Worm (Caenorhabditis elegans) whole organism, young adult: ENCODE measurements around the gene F19B6.3.
A peak's percentile ranks its signal among the peaks of the same experiment; 100 is the strongest.

Experiments used
- C06A6.2 ChIP-seq: fragments of 200-800 bp; sonication (Bioruptor generic); conservative IDR thresholded peaks from 2 replicates; pipeline ENCODE4 v1.3.6; 2022; ENCODE audit warnings: missing genetic modification characterization, missing compliant biosample characterization
- F39B2.1 ChIP-seq: fragments of 200-800 bp; sonication (Bioruptor generic); IDR thresholded peaks from 2 replicates; pipeline ENCODE4 v1.3.6; 2022; ENCODE audit warnings: missing genetic modification reagents, missing genetic modification characterization, missing compliant biosample characterization
- Y79H2A.3 ChIP-seq: fragments of 200-800 bp; sonication (Bioruptor generic); conservative IDR thresholded peaks from 2 replicates; pipeline ENCODE4 v1.3.6; 2022; ENCODE audit warnings: missing genetic modification reagents, missing genetic modification characterization, missing compliant biosample characterization
- akir-1 ChIP-seq: fragments of 200-800 bp; sonication (Bioruptor generic); optimal IDR thresholded peaks from 2 replicates; lab custom pipeline; 2018; ENCODE audit warnings: mild to moderate bottlenecking, missing genetic modification characterization, moderate library complexity, missing compliant biosample characterization
- cebp-1 ChIP-seq, 2 experiments: fragments of 200-800 bp in 1 of 2; sonication (Bioruptor generic) in 1 of 2; sonication (generic microtip) in 1 of 2; IDR thresholded peaks in 1 of 2; optimal IDR thresholded peaks in 1 of 2; 2 replicates each; pipeline versions ENCODE4 v1.3.6 to Lab custom; 2017 to 2022; ENCODE audit warnings: missing compliant biosample characterization in 2 of 2, missing genetic modification characterization in 2 of 2, mild to moderate bottlenecking in 1 of 2, missing genetic modification reagents in 1 of 2, moderate library complexity in 1 of 2
- cebp-2 ChIP-seq: fragments of 200-800 bp; sonication (Bioruptor generic); IDR thresholded peaks from 2 replicates; pipeline ENCODE4 v1.3.6; 2022; ENCODE audit warnings: missing genetic modification characterization, missing compliant biosample characterization
- ceh-58 ChIP-seq: fragments of 200-800 bp; sonication (Bioruptor generic); IDR thresholded peaks from 2 replicates; pipeline ENCODE4 v1.3.6; 2022; ENCODE audit warnings: missing genetic modification characterization, missing compliant biosample characterization
- chd-7 ChIP-seq: sonication (generic microtip); optimal IDR thresholded peaks from 2 replicates; lab custom pipeline; 2016; ENCODE audit warnings: mild to moderate bottlenecking, missing genetic modification characterization, moderate library complexity, missing compliant biosample characterization
- dox-1 ChIP-seq: fragments of 200-800 bp; sonication (Bioruptor generic); IDR thresholded peaks from 2 replicates; pipeline ENCODE4 v1.3.6; 2022; ENCODE audit warnings: missing genetic modification reagents, missing genetic modification characterization, missing compliant biosample characterization
- egrh-3 ChIP-seq: fragments of 200-800 bp; sonication (Bioruptor generic); IDR thresholded peaks from 2 replicates; pipeline ENCODE4 v1.3.6; 2022; ENCODE audit warnings: missing genetic modification reagents, missing genetic modification characterization, missing compliant biosample characterization
- ets-4 ChIP-seq: fragments of 200-800 bp; sonication (Bioruptor generic); optimal IDR thresholded peaks from 2 replicates; lab custom pipeline; 2018; ENCODE audit warnings: mild to moderate bottlenecking, missing genetic modification characterization, missing compliant biosample characterization
- hlh-12 ChIP-seq: sonication (generic microtip); optimal IDR thresholded peaks from 2 replicates; lab custom pipeline; 2016; ENCODE audit warnings: missing genetic modification characterization, missing compliant biosample characterization
- hsf-1 ChIP-seq: fragments of 200-800 bp; sonication (Bioruptor generic); IDR thresholded peaks from 2 replicates; pipeline ENCODE4 v1.3.6; 2022; ENCODE audit warnings: missing genetic modification reagents, missing genetic modification characterization, missing compliant biosample characterization
- lin-35 ChIP-seq, 3 experiments: fragments of 150-350 bp in 2 of 3; sonication (generic microtip) in 1 of 3; optimal IDR thresholded peaks; 2 replicates each; lab custom pipeline; 2014 to 2018; ENCODE audit warnings: missing biosample characterization in 3 of 3, missing genetic modification characterization in 3 of 3, missing genetic modification reagents in 3 of 3
- lin-40 ChIP-seq: sonication (generic microtip); optimal IDR thresholded peaks from 2 replicates; lab custom pipeline; 2016; ENCODE audit warnings: missing genetic modification characterization, mild to moderate bottlenecking, missing compliant biosample characterization, missing genotype, missing genetic modification reagents
- nfyb-1 ChIP-seq: fragments of 200-800 bp; sonication (Bioruptor generic); IDR thresholded peaks from 2 replicates; pipeline ENCODE4 v1.3.6; 2022; ENCODE audit warnings: missing genetic modification reagents, missing genetic modification characterization, missing compliant biosample characterization
- nhr-27 ChIP-seq: fragments of 200-800 bp; sonication (Bioruptor generic); optimal IDR thresholded peaks from 2 replicates; lab custom pipeline; 2018; ENCODE audit warnings: mild to moderate bottlenecking, missing genetic modification characterization, moderate library complexity, missing compliant biosample characterization
- nhr-80 ChIP-seq: sonication (generic microtip); optimal IDR thresholded peaks from 2 replicates; lab custom pipeline; 2016; ENCODE audit warnings: missing genetic modification characterization, missing compliant biosample characterization
- pha-4 ChIP-seq: fragments of 150-350 bp; sonication (generic microtip); optimal IDR thresholded peaks from 2 replicates; lab custom pipeline; 2014; ENCODE audit warnings: missing biosample characterization, missing genetic modification reagents, missing genetic modification characterization
- sdz-38 ChIP-seq: sonication (generic microtip); optimal IDR thresholded peaks from 2 replicates; lab custom pipeline; 2016; ENCODE audit warnings: missing genotype, missing genetic modification characterization, missing compliant biosample characterization
- snpc-1.3 ChIP-seq: sonication (generic microtip); optimal IDR thresholded peaks from 2 replicates; lab custom pipeline; 2017; ENCODE audit warnings: missing genetic modification characterization, mild to moderate bottlenecking, missing compliant biosample characterization, antibody characterized with exemption, moderate library complexity, missing genotype, missing genetic modification reagents; ENCODE audit not compliant: insufficient read depth
- sptf-2 ChIP-seq: fragments of 200-800 bp; sonication (Bioruptor generic); optimal IDR thresholded peaks from 2 replicates; lab custom pipeline; 2018; ENCODE audit warnings: mild to moderate bottlenecking, missing genetic modification characterization, missing compliant biosample characterization
- tlf-1 ChIP-seq: fragments of 200-800 bp; sonication (Bioruptor generic); optimal IDR thresholded peaks from 2 replicates; lab custom pipeline; 2018; ENCODE audit warnings: mild to moderate bottlenecking, missing genetic modification characterization, missing compliant biosample characterization
- unc-130 ChIP-seq: sonication (generic microtip); optimal IDR thresholded peaks from 2 replicates; lab custom pipeline; 2016; ENCODE audit warnings: missing genetic modification reagents, missing genetic modification characterization, missing compliant biosample characterization
- unc-62 ChIP-seq: fragments of 150-350 bp; optimal IDR thresholded peaks from 2 replicates; lab custom pipeline; 2014; ENCODE audit warnings: missing biosample characterization, missing genetic modification reagents, missing genetic modification characterization
- xnd-1 ChIP-seq: sonication (generic microtip); optimal IDR thresholded peaks from 2 replicates; lab custom pipeline; 2016; ENCODE audit warnings: missing genotype, missing genetic modification reagents, missing genetic modification characterization, missing compliant biosample characterization
- zfh-2 ChIP-seq: fragments of 200-800 bp; sonication (Bioruptor generic); conservative IDR thresholded peaks from 2 replicates; pipeline ENCODE4 v1.3.6; 2022; ENCODE audit warnings: missing genetic modification reagents, missing genetic modification characterization, missing compliant biosample characterization

F19B6.3 gene

ce11 chrIV:12290744-12291143 is 36.3 kb upstream of the F19B6.3 start, which contains the start of gene C42C1.8 (continued):
- no peak for TF ChIP-seq dox-1 (GFP tag; lab: Robert Waterston, UW)

ce11 chrIV:12294770-12295169 is 32.3 kb upstream of the F19B6.3 start:
- TF ChIP-seq egrh-3 = peak; percentile 66; the same call in 1 of the 2 replicates
- peak; percentile 74; the same call in 1 of the 2 replicates for TF ChIP-seq cebp-2

- TF ChIP-seq tlf-1 (GFP tag; lab: Kevin White, UChicago) (no peak), hsf-1 (no peak), sptf-2 (GFP tag; lab: Kevin White, UChicago) (no peak), zfh-2 (GFP tag; lab: Robert Waterston, UW) (no peak), lin-35 (GFP tag; optimal IDR thresholded peaks at IDR 0.05; lab: Kevin White, UChicago) (no peak), Y79H2A.3 (no peak), lin-40 (no peak), akir-1 (no peak), C06A6.2 (GFP tag; lab: Robert Waterston, UW) (no peak), pha-4 (tag; lab: Kevin White, UChicago) (no peak), unc-130 (GFP tag; lab: Kevin White, UChicago) (no peak), nhr-27 (tag; lab: Kevin White, UChicago) (no peak), sdz-38 (tag; lab: Kevin White, UChicago) (no peak)
Measured at ce11 chrIV:12301161-12301560, 25.9 kb upstream of the F19B6.3 start, which contains the start of gene oac-59. TSS of gene oac-59 (minus strand) at chrIV:12301261.

- TF ChIP-seq cebp-1 (GFP tag; IDR thresholded peaks at IDR 0.05; lab: Robert Waterston, UW) = no peak
- peak; percentile 59 for TF ChIP-seq cebp-1 (tag; optimal IDR thresholded peaks at IDR 0.05; lab: Kevin White, UChicago)
- no peak for TF ChIP-seq lin-40
- peak; percentile 66 for TF ChIP-seq nhr-80
- no peak for TF ChIP-seq ets-4 (GFP tag; lab: Kevin White, UChicago)
Measured at ce11 chrIV:12302885-12303284, 24.1 kb upstream of the F19B6.3 start.

- TF ChIP-seq nhr-80 (peak; percentile 71), cebp-1 (GFP tag; IDR thresholded peaks at IDR 0.05; lab: Robert Waterston, UW) (peak; percentile 53; the same call in 1 of the 2 replicates), cebp-1 (tag; optimal IDR thresholded peaks at IDR 0.05; lab: Kevin White, UChicago) (peak; percentile 76), dox-1 (GFP tag; lab: Robert Waterston, UW) (no peak), hsf-1 (no peak), ceh-58 (GFP tag; lab: Robert Waterston, UW) (no peak)
Measured at ce11 chrIV:12304750-12305149, 22.3 kb upstream of the F19B6.3 start.

ce11 chrIV:12305956-12306355 is 21.1 kb upstream of the F19B6.3 start:
- TF ChIP-seq pha-4 (tag; lab: Kevin White, UChicago) = peak; percentile 29
- no peak for TF ChIP-seq F39B2.1
- TF ChIP-seq nhr-80 = peak; percentile 79
- no peak for TF ChIP-seq xnd-1
- TF ChIP-seq hlh-12 (tag; lab: Kevin White, UChicago) = no peak
- no peak for TF ChIP-seq lin-40
- no peak for TF ChIP-seq chd-7
- TF ChIP-seq nfyb-1 (GFP tag; lab: Robert Waterston, UW) = 0 out of 2 replicates have a peak, but pooled peaks have one; percentile 26
- peak; percentile 93 for TF ChIP-seq cebp-1 (GFP tag; IDR thresholded peaks at IDR 0.05; lab: Robert Waterston, UW)
- TF ChIP-seq cebp-1 (tag; optimal IDR thresholded peaks at IDR 0.05; lab: Kevin White, UChicago) = peak; percentile 95
- TF ChIP-seq unc-62 (GFP tag; lab: Kevin White, UChicago) = peak; percentile 52
- TF ChIP-seq unc-130 (GFP tag; lab: Kevin White, UChicago) = no peak
- no peak for TF ChIP-seq snpc-1.3 (tag; lab: Kevin White, UChicago)
